Fruit fly (Drosophila melanogaster) ovary, adult (tissue): Measurements from ENCODE around the gene CG14153.

Experiments used
- CG17801 ChIP-seq: fragments of 200-800 bp; optimal IDR thresholded peaks from 2 replicates; lab custom pipeline; 2019; ENCODE audit warnings: missing biosample characterization, mild to moderate bottlenecking, missing genetic modification characterization, moderate library complexity; ENCODE audit not compliant: partially characterized antibody

Gene CG14153

dm6 chr3L:10654439-10654838 is 11.1 kb downstream of the CG14153 start:
- no peak for TF ChIP-seq CG17801 (GFP tag; lab: Kevin White, UChicago)

dm6 chr3L:10656451-10657198 is 13.3 kb downstream of the CG14153 start:
- no peak for TF ChIP-seq CG17801 (GFP tag; lab: Kevin White, UChicago)

- no peak for TF ChIP-seq CG17801 (GFP tag; lab: Kevin White, UChicago)
Measured at dm6 chr3L:10657311-10657710, 14.0 kb downstream of the CG14153 start.

- no peak for TF ChIP-seq CG17801 (GFP tag; lab: Kevin White, UChicago)
Measured at dm6 chr3L:10658362-10659127, 15.2 kb downstream of the CG14153 start.

dm6 chr3L:10659524-10659923 is 16.2 kb downstream of the CG14153 start:
- no peak for TF ChIP-seq CG17801 (GFP tag; lab: Kevin White, UChicago)

dm6 chr3L:10659993-10660743 is 16.8 kb downstream of the CG14153 start:
- no peak for TF ChIP-seq CG17801 (GFP tag; lab: Kevin White, UChicago)

dm6 chr3L:10660744-10661589 is 17.6 kb downstream of the CG14153 start, which contains the start of the genes CG32066 and CG8003:
Gene CG32066, minus strand, starts transcription at chr3L:10661013.
Gene CG8003, plus strand, starts transcription at chr3L:10661475.
- peak; percentile 53 for TF ChIP-seq CG17801 (GFP tag; lab: Kevin White, UChicago)

dm6 chr3L:10663190-10663763 is 19.9 kb downstream of the CG14153 start, which contains the start of gene Adi1:
Gene Adi1, plus strand, starts transcription at chr3L:10663376.
- no peak for TF ChIP-seq CG17801 (GFP tag; lab: Kevin White, UChicago)

dm6 chr3L:10664511-10665062 is 21.3 kb downstream of the CG14153 start, which contains the start of gene simj:
Gene simj, plus strand, starts transcription at chr3L:10664739.
- TF ChIP-seq CG17801 (GFP tag; lab: Kevin White, UChicago) = peak; percentile 79

dm6 chr3L:10665433-10666150 is 22.3 kb downstream of the CG14153 start:
- TF ChIP-seq CG17801 (GFP tag; lab: Kevin White, UChicago) = peak; percentile 98

dm6 chr3L:10666511-10667003 is 23.2 kb downstream of the CG14153 start:
- no peak for TF ChIP-seq CG17801 (GFP tag; lab: Kevin White, UChicago)

- TF ChIP-seq CG17801 (GFP tag; lab: Kevin White, UChicago) = no peak
Measured at dm6 chr3L:10667341-10667740, 24.0 kb downstream of the CG14153 start.
